Fruit fly (Drosophila melanogaster) whole organism, wandering third instar larva: Measurements from ENCODE around the gene lft.

Source experiments
- Abd-B ChIP-seq: fragments of >200 bp; optimal IDR thresholded peaks from 2 replicates; lab custom pipeline; 2017; ENCODE audit warnings: missing biosample characterization, missing genetic modification characterization
- CG32264 ChIP-seq: fragments of 200-800 bp; sonication (Bioruptor generic); optimal IDR thresholded peaks from 2 replicates; lab custom pipeline; 2016; ENCODE audit warnings: missing biosample characterization, missing genetic modification characterization
- CG9705 ChIP-seq: fragments of 200-800 bp; sonication (Bioruptor generic); optimal IDR thresholded peaks from 2 replicates; lab custom pipeline; 2018; ENCODE audit warnings: missing biosample characterization, mild to moderate bottlenecking, missing genetic modification characterization
- CrebA ChIP-seq: fragments of 200-800 bp; sonication (Bioruptor generic); optimal IDR thresholded peaks from 2 replicates; lab custom pipeline; 2016; ENCODE audit warnings: missing biosample characterization, mild to moderate bottlenecking, missing genetic modification characterization, borderline replicate concordance
- Dfd ChIP-seq: fragments of >200 bp; optimal IDR thresholded peaks from 2 replicates; lab custom pipeline; 2017; ENCODE audit warnings: missing biosample characterization, missing genetic modification characterization
- Dif ChIP-seq: fragments of 200-275, 200-300 bp; sonication (Bioruptor generic); optimal IDR thresholded peaks from 2 replicates; lab custom pipeline; 2018; ENCODE audit warnings: missing biosample characterization, missing genetic modification characterization; ENCODE audit not compliant: partially characterized antibody
- GATAd ChIP-seq: sonication (Bioruptor generic); optimal IDR thresholded peaks from 2 replicates; lab custom pipeline; 2016; ENCODE audit warnings: missing biosample characterization, missing genetic modification characterization
- HLH106 ChIP-seq: fragments of 200-800 bp; optimal IDR thresholded peaks from 3 replicates; lab custom pipeline; 2019; ENCODE audit warnings: missing biosample characterization, mild to moderate bottlenecking, missing genetic modification characterization, moderate library complexity
- Hnf4 ChIP-seq: fragments of 200-800 bp; sonication (Bioruptor generic); optimal IDR thresholded peaks from 2 replicates; lab custom pipeline; 2016; ENCODE audit warnings: missing biosample characterization, mild to moderate bottlenecking, missing genetic modification characterization
- Hr78 ChIP-seq: fragments of >200 bp; optimal IDR thresholded peaks from 2 replicates; lab custom pipeline; 2017; ENCODE audit warnings: missing biosample characterization, missing genetic modification characterization
- Hr83 ChIP-seq: fragments of 200-300 bp; sonication (Bioruptor generic); optimal IDR thresholded peaks from 2 replicates; lab custom pipeline; 2016; ENCODE audit warnings: missing biosample characterization, mild to moderate bottlenecking, missing genetic modification characterization, moderate library complexity; ENCODE audit not compliant: poor library complexity, severe bottlenecking
- Jra ChIP-seq: sonication (Bioruptor generic); optimal IDR thresholded peaks from 2 replicates; lab custom pipeline; 2016; ENCODE audit warnings: missing biosample characterization, missing genetic modification characterization
- Mio ChIP-seq: sonication (Bioruptor generic); optimal IDR thresholded peaks from 2 replicates; lab custom pipeline; 2016; ENCODE audit warnings: missing biosample characterization, missing genetic modification characterization
- Myc ChIP-seq: fragments of >200 bp; optimal IDR thresholded peaks from 2 replicates; lab custom pipeline; 2017
- N ChIP-seq: fragments of >200 bp; optimal IDR thresholded peaks from 2 replicates; lab custom pipeline; 2018; ENCODE audit warnings: missing biosample characterization, missing external identifiers, missing genetic modification characterization
- OdsH ChIP-seq: fragments of 200-800 bp; sonication (Bioruptor generic); optimal IDR thresholded peaks from 2 replicates; lab custom pipeline; 2016; ENCODE audit warnings: missing biosample characterization, mild to moderate bottlenecking, missing genetic modification characterization
- Rel ChIP-seq, 2 experiments: fragments of 200-800 bp; sonication (Bioruptor generic) in 1 of 2; optimal IDR thresholded peaks; 2 replicates in 1 of 2; 3 replicates in 1 of 2; lab custom pipeline; 2016 to 2019; ENCODE audit warnings: mild to moderate bottlenecking in 2 of 2, missing biosample characterization in 2 of 2, missing genetic modification characterization in 2 of 2, moderate library complexity in 1 of 2
- Sp1 ChIP-seq: fragments of 200-800 bp; sonication (Bioruptor generic); optimal IDR thresholded peaks from 3 replicates; lab custom pipeline; 2019; ENCODE audit warnings: missing biosample characterization, mild to moderate bottlenecking, missing genetic modification characterization, moderate library complexity
- Vsx2 ChIP-seq: fragments of 200-300, 225-300 bp; sonication (Bioruptor generic); optimal IDR thresholded peaks from 2 replicates; lab custom pipeline; 2018; ENCODE audit warnings: missing biosample characterization, missing genetic modification characterization; ENCODE audit not compliant: partially characterized antibody
- br ChIP-seq: fragments of 200-800 bp; sonication (Bioruptor generic); optimal IDR thresholded peaks from 2 replicates; lab custom pipeline; 2016; ENCODE audit warnings: missing biosample characterization, missing genetic modification characterization
- brk ChIP-seq: fragments of 200-800 bp; sonication (Bioruptor generic); optimal IDR thresholded peaks from 2 replicates; lab custom pipeline; 2016; ENCODE audit warnings: missing biosample characterization, mild to moderate bottlenecking, missing genetic modification characterization
- dl ChIP-seq, 2 experiments: fragments of 175-275, 200-275 bp in 1 of 2; fragments of 200-275 bp in 1 of 2; sonication (Bioruptor generic); optimal IDR thresholded peaks; lab custom pipeline; 2018; ENCODE audit warnings: mild to moderate bottlenecking in 2 of 2, missing biosample characterization in 2 of 2, missing genetic modification characterization in 2 of 2, moderate library complexity in 2 of 2; ENCODE audit not compliant: partially characterized antibody in 2 of 2, insufficient read depth in 1 of 2
- dmrt93B ChIP-seq: fragments of 200-800 bp; sonication (Bioruptor generic); optimal IDR thresholded peaks from 2 replicates; lab custom pipeline; 2018; ENCODE audit warnings: missing biosample characterization, mild to moderate bottlenecking, missing genetic modification characterization
- dsf ChIP-seq: sonication (Bioruptor generic); optimal IDR thresholded peaks from 2 replicates; lab custom pipeline; 2016; ENCODE audit warnings: missing biosample characterization, missing genetic modification characterization, borderline replicate concordance
- ey ChIP-seq: fragments of 200-800 bp; sonication (Bioruptor generic); optimal IDR thresholded peaks from 2 replicates; lab custom pipeline; 2016; ENCODE audit warnings: missing biosample characterization, missing genetic modification characterization
- foxo ChIP-seq, 2 experiments: fragments of 200-800 bp; sonication (Bioruptor generic); optimal IDR thresholded peaks; 2 replicates in 1 of 2; 3 replicates in 1 of 2; lab custom pipeline; 2016 to 2017; ENCODE audit warnings: missing biosample characterization in 2 of 2, missing genetic modification characterization in 2 of 2
- fru ChIP-seq: fragments of 200-800 bp; sonication (Bioruptor generic); optimal IDR thresholded peaks from 3 replicates; lab custom pipeline; 2016; ENCODE audit warnings: missing biosample characterization, mild to moderate bottlenecking, missing genetic modification characterization
- h ChIP-seq: fragments of 200-800 bp; sonication (Bioruptor generic); optimal IDR thresholded peaks from 3 replicates; lab custom pipeline; 2016; ENCODE audit warnings: missing biosample characterization, mild to moderate bottlenecking, missing genetic modification characterization
- jim ChIP-seq: fragments of 175-275, 200-325 bp; sonication (Bioruptor generic); optimal IDR thresholded peaks from 2 replicates; lab custom pipeline; 2016; ENCODE audit warnings: missing biosample characterization, mild to moderate bottlenecking, missing genetic modification characterization
- lola ChIP-seq: fragments of >200 bp; optimal IDR thresholded peaks from 2 replicates; lab custom pipeline; 2017; ENCODE audit warnings: missing biosample characterization, missing genetic modification characterization
- pan ChIP-seq: fragments of >200 bp; optimal IDR thresholded peaks from 2 replicates; lab custom pipeline; 2017
- psq ChIP-seq: fragments of 200-800 bp; sonication (Bioruptor generic); optimal IDR thresholded peaks from 3 replicates; lab custom pipeline; 2017; ENCODE audit warnings: missing biosample characterization, mild to moderate bottlenecking, missing genetic modification characterization, moderate library complexity
- rgr ChIP-seq: fragments of 200-800 bp; sonication (Bioruptor generic); optimal IDR thresholded peaks from 3 replicates; lab custom pipeline; 2016; ENCODE audit warnings: missing biosample characterization, mild to moderate bottlenecking, missing genetic modification characterization
- sage ChIP-seq: fragments of 200-800 bp; sonication (Bioruptor generic); optimal IDR thresholded peaks from 2 replicates; lab custom pipeline; 2016; ENCODE audit warnings: missing biosample characterization, mild to moderate bottlenecking, missing genetic modification characterization
- sv ChIP-seq: fragments of 200-800 bp; sonication (Bioruptor generic); optimal IDR thresholded peaks from 3 replicates; lab custom pipeline; 2016; ENCODE audit warnings: missing biosample characterization, missing genetic modification characterization
- tai ChIP-seq: sonication (Bioruptor generic); optimal IDR thresholded peaks from 2 replicates; lab custom pipeline; 2016; ENCODE audit warnings: missing biosample characterization, missing genetic modification characterization
- usp ChIP-seq: fragments of >200 bp; optimal IDR thresholded peaks from 2 replicates; lab custom pipeline; 2017; ENCODE audit warnings: missing biosample characterization, missing genetic modification characterization
- woc ChIP-seq: sonication (Bioruptor generic); optimal IDR thresholded peaks from 2 replicates; lab custom pipeline; 2016; ENCODE audit warnings: missing biosample characterization, mild to moderate bottlenecking, missing genetic modification characterization

Gene lft

dm6 chr2L:10333091-10333991 lies 30.9 kb upstream of the lft start, which contains the start of gene GATAd:
Gene GATAd, plus strand, starts transcription at chr2L:10333734.
- TF ChIP-seq Abd-B (GFP tag; lab: Kevin White, UChicago): no peak
- TF ChIP-seq ey (GFP tag; lab: Kevin White, UChicago): no peak
- TF ChIP-seq Sp1 (GFP tag; lab: Kevin White, UChicago): no peak
- TF ChIP-seq Rel (GFP tag; optimal IDR thresholded peaks at IDR 0.05; lab: Kevin White, UChicago): no peak
- TF ChIP-seq Rel (tag; optimal IDR thresholded peaks at IDR 0.05; lab: Kevin White, UChicago): peak; percentile 35
- TF ChIP-seq lola (GFP tag; lab: Kevin White, UChicago): no peak
- TF ChIP-seq brk (GFP tag; lab: Kevin White, UChicago): peak; percentile 56
- no peak for TF ChIP-seq tai
- TF ChIP-seq h: no peak
- TF ChIP-seq Dfd (GFP tag; lab: Kevin White, UChicago): no peak
- no peak for TF ChIP-seq br (GFP tag; lab: Kevin White, UChicago)
- TF ChIP-seq Hr83: peak; percentile 50
- no peak for TF ChIP-seq dl (GFP tag; optimal IDR thresholded peaks at IDR 0.05; lab: Kevin White, UChicago; ENCODE audit: insufficient read depth in 1 of 2, partially characterized antibody in 2 of 2)
- no peak for TF ChIP-seq sv (GFP tag; lab: Kevin White, UChicago)
- TF ChIP-seq Jra (GFP tag; lab: Kevin White, UChicago): no peak
- no peak for TF ChIP-seq CrebA (GFP tag; lab: Kevin White, UChicago)
- TF ChIP-seq CG9705 (GFP tag; lab: Kevin White, UChicago): no peak
- TF ChIP-seq Vsx2 (GFP tag; lab: Kevin White, UChicago): no peak
- no peak for TF ChIP-seq fru
- no peak for TF ChIP-seq Hnf4 (GFP tag; lab: Kevin White, UChicago)
- no peak for TF ChIP-seq foxo (GFP tag; optimal IDR thresholded peaks at IDR 0.05; lab: Kevin White, UChicago)
- no peak for TF ChIP-seq GATAd (GFP tag; lab: Kevin White, UChicago)
- TF ChIP-seq Hr78 (GFP tag; lab: Kevin White, UChicago): no peak
- TF ChIP-seq dmrt93B: no peak
- no peak for TF ChIP-seq usp (GFP tag; lab: Kevin White, UChicago)
- TF ChIP-seq rgr: no peak
- no peak for TF ChIP-seq HLH106
- TF ChIP-seq sage (GFP tag; lab: Kevin White, UChicago): no peak
- TF ChIP-seq Myc: peak; percentile 71
- no peak for TF ChIP-seq jim (GFP tag; lab: Kevin White, UChicago)
- TF ChIP-seq Dif: no peak
- TF ChIP-seq psq (GFP tag; lab: Kevin White, UChicago): no peak
- TF ChIP-seq OdsH (GFP tag; lab: Kevin White, UChicago): no peak
- TF ChIP-seq dsf (GFP tag; lab: Kevin White, UChicago): no peak
- no peak for TF ChIP-seq N (GFP tag; lab: Kevin White, UChicago)
- TF ChIP-seq pan (lab: Kevin White, UChicago): no peak
- TF ChIP-seq Mio (GFP tag; lab: Kevin White, UChicago): no peak
- TF ChIP-seq woc: peak; percentile 2
- no peak for TF ChIP-seq CG32264 (GFP tag; lab: Kevin White, UChicago)

dm6 chr2L:10334213-10334612 lies 30.1 kb upstream of the lft start:
- TF ChIP-seq foxo (GFP tag; optimal IDR thresholded peaks at IDR 0.05; lab: Kevin White, UChicago): no peak
- TF ChIP-seq Mio (GFP tag; lab: Kevin White, UChicago): no peak
- TF ChIP-seq psq (GFP tag; lab: Kevin White, UChicago): no peak
- TF ChIP-seq Hnf4 (GFP tag; lab: Kevin White, UChicago): no peak
- no peak for TF ChIP-seq ey (GFP tag; lab: Kevin White, UChicago)
- no peak for TF ChIP-seq jim (GFP tag; lab: Kevin White, UChicago)
- TF ChIP-seq dmrt93B: no peak
- no peak for TF ChIP-seq woc
- TF ChIP-seq rgr: no peak
- no peak for TF ChIP-seq br (GFP tag; lab: Kevin White, UChicago)
- TF ChIP-seq N (GFP tag; lab: Kevin White, UChicago): no peak
- TF ChIP-seq Hr83: no peak
- no peak for TF ChIP-seq Hr78 (GFP tag; lab: Kevin White, UChicago)
- no peak for TF ChIP-seq dl (GFP tag; optimal IDR thresholded peaks at IDR 0.05; lab: Kevin White, UChicago; ENCODE audit: insufficient read depth in 1 of 2, partially characterized antibody in 2 of 2)
